Worm (Caenorhabditis elegans) whole organism, late embryonic: ENCODE measurements around the gene C39D10.11.

ENCODE experiments used
- ama-1 ChIP-seq: fragments of 150-350 bp; optimal IDR thresholded peaks from 2 replicates; lab custom pipeline; 2014
- ceh-19 ChIP-seq: fragments of 200-800 bp; sonication (Bioruptor generic); optimal IDR thresholded peaks from 2 replicates; lab custom pipeline; 2018; ENCODE audit warnings: mild to moderate bottlenecking, missing genetic modification characterization, missing compliant biosample characterization
- ceh-2 ChIP-seq: sonication (generic microtip); optimal IDR thresholded peaks from 2 replicates; lab custom pipeline; 2016; ENCODE audit warnings: missing genotype, missing genetic modification characterization, missing compliant biosample characterization
- ceh-9 ChIP-seq: sonication (generic microtip); optimal IDR thresholded peaks from 2 replicates; lab custom pipeline; 2016; ENCODE audit warnings: mild to moderate bottlenecking, missing genetic modification characterization, inconsistent platforms, missing compliant biosample characterization
- dmd-4 ChIP-seq: sonication (generic microtip); optimal IDR thresholded peaks from 2 replicates; lab custom pipeline; 2016; ENCODE audit warnings: borderline replicate concordance, missing genetic modification characterization, missing compliant biosample characterization
- ets-4 ChIP-seq: sonication (generic microtip); optimal IDR thresholded peaks from 2 replicates; lab custom pipeline; 2016; ENCODE audit warnings: missing genetic modification characterization, missing compliant biosample characterization
- hlh-8 ChIP-seq: sonication (generic microtip); optimal IDR thresholded peaks from 2 replicates; lab custom pipeline; 2016; ENCODE audit warnings: missing genotype, missing genetic modification characterization, missing compliant biosample characterization
- lim-6 ChIP-seq: sonication (generic microtip); optimal IDR thresholded peaks from 2 replicates; lab custom pipeline; 2016; ENCODE audit warnings: missing genetic modification characterization, missing compliant biosample characterization
- pha-2 ChIP-seq: sonication (generic microtip); optimal IDR thresholded peaks from 2 replicates; lab custom pipeline; 2017; ENCODE audit warnings: mild to moderate bottlenecking, missing genetic modification characterization, missing compliant biosample characterization
- pqm-1 ChIP-seq: sonication (generic microtip); optimal IDR thresholded peaks from 2 replicates; lab custom pipeline; 2016; ENCODE audit warnings: missing genetic modification characterization, missing compliant biosample characterization
- tbx-7 ChIP-seq: sonication (generic microtip); optimal IDR thresholded peaks from 2 replicates; lab custom pipeline; 2016; ENCODE audit warnings: missing genotype, missing genetic modification characterization, missing compliant biosample characterization

DNA sequence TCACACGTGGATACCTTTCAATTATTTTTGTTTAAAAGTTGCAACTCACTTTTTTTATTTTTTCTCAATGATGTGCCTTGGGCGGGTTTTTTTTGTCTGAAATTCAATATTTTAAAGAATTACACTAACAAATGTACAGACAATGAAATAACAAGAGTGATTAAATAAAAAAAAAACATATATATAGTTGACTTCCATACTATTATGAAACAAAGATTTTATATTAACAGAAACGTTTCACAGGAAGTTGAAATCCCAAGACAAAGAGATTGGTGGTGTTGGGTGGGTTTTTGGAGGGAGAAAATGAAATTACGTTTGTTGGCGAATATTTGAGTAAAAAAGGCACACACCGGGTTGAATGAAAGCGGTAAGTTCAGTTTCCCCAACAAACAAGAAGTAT is 27.2 kb upstream of the C39D10.11 start, which contains the start of gene cca-1:
- TF ChIP-seq pqm-1, result no peak
- no peak for TF ChIP-seq ceh-19 (GFP tag; lab: Kevin White, UChicago)
- TF ChIP-seq ama-1, result no peak
- no peak for TF ChIP-seq ceh-9 (tag; lab: Kevin White, UChicago)
- TF ChIP-seq ets-4 (tag; lab: Kevin White, UChicago), result no peak
- TF ChIP-seq lim-6 (tag; lab: Kevin White, UChicago), result no peak
- no peak for TF ChIP-seq dmd-4
- no peak for TF ChIP-seq tbx-7 (tag; lab: Kevin White, UChicago)
- TF ChIP-seq ceh-2 (tag; lab: Kevin White, UChicago), result no peak
- TF ChIP-seq pha-2 (tag; lab: Kevin White, UChicago), result no peak
- no peak for TF ChIP-seq hlh-8
